Fruit fly (Drosophila melanogaster): ENCODE measurements around the gene CG15172.
A peak's percentile ranks its signal among the peaks of the same experiment; 100 is the strongest.

Gene CG15172

dm6 chr2L:19002468-19002867 is 19.7 kb upstream of the CG15172 start:
- no peak for TF ChIP-seq spab (GFP tag; optimal IDR thresholded peaks at IDR 0.05)
- no peak for TF ChIP-seq CG8319 (GFP tag; optimal IDR thresholded peaks at IDR 0.05)

- TF ChIP-seq dac (GFP tag; optimal IDR thresholded peaks at IDR 0.05), result no peak
- TF ChIP-seq CG6854 (GFP tag; optimal IDR thresholded peaks at IDR 0.05), result no peak
- peak; percentile 42 for TF ChIP-seq CG6792 (GFP tag; optimal IDR thresholded peaks at IDR 0.05)
- peak in 1 of 2 experiments; percentile 35 for TF ChIP-seq ss (GFP tag; optimal IDR thresholded peaks at IDR 0.05)
- no peak for TF ChIP-seq Ets21C (GFP tag; optimal IDR thresholded peaks at IDR 0.05)
- peak; percentile 68 for TF ChIP-seq achi (GFP tag; optimal IDR thresholded peaks at IDR 0.05)
- peak; percentile 43 for TF ChIP-seq acj6 (GFP tag; optimal IDR thresholded peaks at IDR 0.05)
- TF ChIP-seq CG10631 (GFP tag; optimal IDR thresholded peaks at IDR 0.05), result peak; percentile 49
- TF ChIP-seq Eip78C (GFP tag), result peak; percentile 88
- peak; percentile 52; the same call in 1 of the 2 replicates for TF ChIP-seq Gug (GFP tag; IDR thresholded peaks at IDR 0.05)
- peak; percentile 82 for TF ChIP-seq CG15336 (GFP tag; IDR thresholded peaks at IDR 0.05)
- TF ChIP-seq spab (GFP tag; optimal IDR thresholded peaks at IDR 0.05), result peak; percentile 24
- no peak for TF ChIP-seq Hr39 (GFP tag; optimal IDR thresholded peaks at IDR 0.05)
- TF ChIP-seq svp (GFP tag), result no peak
- peak; percentile 36 for TF ChIP-seq Hr4 (GFP tag; optimal IDR thresholded peaks at IDR 0.05)
- peak; percentile 57 for TF ChIP-seq esn (GFP tag; optimal IDR thresholded peaks at IDR 0.05)
- TF ChIP-seq CG16779 (tag; optimal IDR thresholded peaks at IDR 0.05), result peak; percentile 22
- peak; percentile 63 for TF ChIP-seq dsx (GFP tag; optimal IDR thresholded peaks at IDR 0.05; ENCODE audit: poor library complexity, severe bottlenecking)
- peak; percentile 26 for TF ChIP-seq lz (GFP tag; optimal IDR thresholded peaks at IDR 0.05)
- peak; percentile 63 for TF ChIP-seq CG3919 (GFP tag; optimal IDR thresholded peaks at IDR 0.05)
- TF ChIP-seq CG34406 (GFP tag; optimal IDR thresholded peaks at IDR 0.05), result peak; percentile 57
- no peak for TF ChIP-seq fd59A (GFP tag; optimal IDR thresholded peaks at IDR 0.05)
- no peak for TF ChIP-seq Hr38 (GFP tag; optimal IDR thresholded peaks at IDR 0.05)
- peak; percentile 79 for TF ChIP-seq eg (GFP tag; IDR thresholded peaks at IDR 0.05)
- peak; percentile 28 for TF ChIP-seq Lpt (GFP tag; optimal IDR thresholded peaks at IDR 0.05)
- no peak; the same call in 1 of the 2 replicates for TF ChIP-seq CG11294 (GFP tag; IDR thresholded peaks at IDR 0.05)
- no peak for TF ChIP-seq Eip75B (GFP tag; optimal IDR thresholded peaks at IDR 0.05)
- TF ChIP-seq Ets96B (tag; optimal IDR thresholded peaks at IDR 0.05), result peak; percentile 60
- peak; percentile 44 for TF ChIP-seq CG11762 (GFP tag; optimal IDR thresholded peaks at IDR 0.05; ENCODE audit: insufficient read depth)
- TF ChIP-seq fd85E (GFP tag; optimal IDR thresholded peaks at IDR 0.05), result no peak
- TF ChIP-seq CG7368 (GFP tag; optimal IDR thresholded peaks at IDR 0.05), result no peak
- peak; percentile 40 for TF ChIP-seq CG6808 (GFP tag; optimal IDR thresholded peaks at IDR 0.05)
- no peak for TF ChIP-seq Blimp-1 (GFP tag; optimal IDR thresholded peaks at IDR 0.05)
- TF ChIP-seq CG8319 (GFP tag; optimal IDR thresholded peaks at IDR 0.05), result no peak
- TF ChIP-seq CG8119 (GFP tag; IDR thresholded peaks at IDR 0.05), result peak; percentile 80
- peak; percentile 45 for TF ChIP-seq Met (GFP tag; optimal IDR thresholded peaks at IDR 0.05)
- no peak for TF ChIP-seq CG1621 (tag; optimal IDR thresholded peaks at IDR 0.05)
- TF ChIP-seq CG3032 (tag; optimal IDR thresholded peaks at IDR 0.05), result peak; percentile 54
- peak; percentile 42 for TF ChIP-seq CG8632 (GFP tag; optimal IDR thresholded peaks at IDR 0.05)
- peak; percentile 58 for TF ChIP-seq vri (GFP tag; optimal IDR thresholded peaks at IDR 0.05)
- TF ChIP-seq CG4318 (GFP tag; optimal IDR thresholded peaks at IDR 0.05), result no peak
- TF ChIP-seq Smox (GFP tag; optimal IDR thresholded peaks at IDR 0.05), result no peak
- peak; percentile 61 for TF ChIP-seq OdsH (GFP tag; optimal IDR thresholded peaks at IDR 0.05)
- peak; percentile 76 for TF ChIP-seq CG6276 (GFP tag; optimal IDR thresholded peaks at IDR 0.05)
- no peak for TF ChIP-seq Sox15 (GFP tag; optimal IDR thresholded peaks at IDR 0.05)
- no peak; the same call in 1 of the 3 replicates for TF ChIP-seq CG6163 (GFP tag; IDR thresholded peaks at IDR 0.05)
- peak; percentile 63 for TF ChIP-seq net (GFP tag; optimal IDR thresholded peaks at IDR 0.05)
- no peak for TF ChIP-seq Sox102F (GFP tag; optimal IDR thresholded peaks at IDR 0.05)
- TF ChIP-seq Eip93F (GFP tag; optimal IDR thresholded peaks at IDR 0.05), result no peak
- peak; percentile 53 for TF ChIP-seq CG32006 (GFP tag; optimal IDR thresholded peaks at IDR 0.05)
Measured at dm6 chr2L:19002959-19003371, 19.3 kb upstream of the CG15172 start, which contains the start of gene CG31793. Gene CG31793 (plus strand): TSS chr2L:19003367.

Measured in whole organism, prepupa.